Worm (Caenorhabditis elegans): ENCODE data around the gene tps-1.

tps-1 gene

DNA sequence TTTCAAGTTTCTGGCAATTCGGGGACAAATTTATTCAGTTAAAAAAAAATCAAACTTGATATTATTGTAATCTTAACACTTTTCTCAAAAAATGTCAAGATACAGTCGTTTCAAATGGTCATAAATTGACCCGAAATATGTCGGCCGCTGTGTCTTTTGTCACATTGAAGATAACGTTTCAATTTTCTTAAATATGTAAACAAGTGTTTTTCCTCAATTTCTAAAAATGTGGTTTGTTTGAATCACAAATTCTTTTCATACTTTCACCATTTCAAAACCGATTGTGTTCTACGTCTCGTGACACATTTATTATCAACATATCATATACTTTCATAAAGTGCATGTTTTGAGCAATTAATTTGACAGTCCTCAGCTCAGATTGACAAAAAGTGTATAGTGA lies 27.9 kb upstream of the tps-1 start:
- TF ChIP-seq ZK546.5 (tag; optimal IDR thresholded peaks at IDR 0.05), result no peak
- no peak for TF ChIP-seq nhr-48 (tag; optimal IDR thresholded peaks at IDR 0.05)
- TF ChIP-seq ceh-44 (GFP tag; IDR thresholded peaks at IDR 0.05), result no peak
- no peak for TF ChIP-seq mdt-29 (GFP tag; IDR thresholded peaks at IDR 0.05)
- no peak for TF ChIP-seq attf-4 (tag; optimal IDR thresholded peaks at IDR 0.05)
- TF ChIP-seq set-16 (GFP tag; IDR thresholded peaks at IDR 0.05), result no peak
- TF ChIP-seq dve-1 (tag; optimal IDR thresholded peaks at IDR 0.05; ENCODE audit: insufficient read depth), result peak; percentile 74
- TF ChIP-seq T20F7.1 (GFP tag; optimal IDR thresholded peaks at IDR 0.05), result peak; percentile 5
- TF ChIP-seq unc-39 (tag; optimal IDR thresholded peaks at IDR 0.05), result no peak
- peak; percentile 39; the same call in 1 of the 2 replicates for TF ChIP-seq dmd-6 (GFP tag; IDR thresholded peaks at IDR 0.05)
- no peak for TF ChIP-seq ceh-20 (GFP tag; IDR thresholded peaks at IDR 0.05)
- TF ChIP-seq skn-1 (tag; optimal IDR thresholded peaks at IDR 0.05), result no peak
- TF ChIP-seq snpc-4 (tag; optimal IDR thresholded peaks at IDR 0.05), result no peak
- no peak for TF ChIP-seq unc-62 (GFP tag; optimal IDR thresholded peaks at IDR 0.05 in 1 of 2)
- no peak for TF ChIP-seq unc-62 (tag; optimal IDR thresholded peaks at IDR 0.05)
- no peak for TF ChIP-seq nhr-11 (tag; optimal IDR thresholded peaks at IDR 0.05)
- TF ChIP-seq lin-29 (GFP tag; IDR thresholded peaks at IDR 0.05), result no peak
- TF ChIP-seq nhr-77 (tag; optimal IDR thresholded peaks at IDR 0.05), result peak; percentile 25
- TF ChIP-seq nhr-10 (tag; optimal IDR thresholded peaks at IDR 0.05), result no peak
- no peak for TF ChIP-seq lin-39 (tag; optimal IDR thresholded peaks at IDR 0.05)
- TF ChIP-seq nhr-28 (tag; optimal IDR thresholded peaks at IDR 0.05), result peak; percentile 46
- TF ChIP-seq fkh-10 (GFP tag; optimal IDR thresholded peaks at IDR 0.05), result no peak
- TF ChIP-seq daf-16 (GFP tag; optimal IDR thresholded peaks at IDR 0.05), result no peak
- peak; percentile 93 for TF ChIP-seq daf-16 (tag; optimal IDR thresholded peaks at IDR 0.05)
- TF ChIP-seq mxl-3 (GFP tag; optimal IDR thresholded peaks at IDR 0.05), result no peak
- TF ChIP-seq mes-2 (tag; optimal IDR thresholded peaks at IDR 0.05; ENCODE audit: poor library complexity, severe bottlenecking), result no peak

DNA sequence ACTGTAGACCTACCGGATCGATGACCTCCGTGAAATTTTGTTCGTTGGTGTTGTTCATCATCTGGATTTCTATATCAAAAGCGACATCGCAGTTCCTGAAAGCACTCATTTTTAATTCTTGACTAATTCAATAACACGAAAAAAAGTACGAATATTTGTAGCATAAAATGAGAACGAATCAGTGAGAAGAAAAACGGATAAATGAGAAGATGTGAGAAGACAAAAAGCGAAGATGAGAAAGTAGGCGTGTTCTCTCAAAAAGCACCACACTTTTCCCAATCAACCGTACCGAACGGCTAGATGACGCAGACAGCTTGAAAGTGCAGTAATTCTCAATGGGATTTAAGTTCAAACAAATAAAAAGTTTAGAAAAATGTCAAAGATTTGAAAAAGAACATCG lies 12.4 kb upstream of the tps-1 start, which contains the start of gene npr-24:
Gene npr-24, minus strand, starts transcription at position 101 of the 400 bp plus-strand sequence.
- no peak for TF ChIP-seq zip-11 (GFP tag; IDR thresholded peaks at IDR 0.05)
- no peak for TF ChIP-seq Y105C5A.15 (GFP tag; IDR thresholded peaks at IDR 0.05)
- TF ChIP-seq madf-5 (GFP tag; IDR thresholded peaks at IDR 0.05), result no peak
- no peak for TF ChIP-seq Y75B8A.6 (GFP tag; IDR thresholded peaks at IDR 0.05)
- no peak for TF ChIP-seq nhr-10 (tag; optimal IDR thresholded peaks at IDR 0.05)
- no peak for TF ChIP-seq mep-1 (tag; optimal IDR thresholded peaks at IDR 0.05)
- no peak for TF ChIP-seq nhr-6 (tag; optimal IDR thresholded peaks at IDR 0.05)
- no peak for TF ChIP-seq vab-7 (GFP tag; IDR thresholded peaks at IDR 0.05)
- no peak for TF ChIP-seq unc-39 (tag; optimal IDR thresholded peaks at IDR 0.05)
- TF ChIP-seq hlh-30 (tag; optimal IDR thresholded peaks at IDR 0.05; ENCODE audit: insufficient read depth), result no peak
- no peak for TF ChIP-seq ces-1 (GFP tag; optimal IDR thresholded peaks at IDR 0.05)

DNA sequence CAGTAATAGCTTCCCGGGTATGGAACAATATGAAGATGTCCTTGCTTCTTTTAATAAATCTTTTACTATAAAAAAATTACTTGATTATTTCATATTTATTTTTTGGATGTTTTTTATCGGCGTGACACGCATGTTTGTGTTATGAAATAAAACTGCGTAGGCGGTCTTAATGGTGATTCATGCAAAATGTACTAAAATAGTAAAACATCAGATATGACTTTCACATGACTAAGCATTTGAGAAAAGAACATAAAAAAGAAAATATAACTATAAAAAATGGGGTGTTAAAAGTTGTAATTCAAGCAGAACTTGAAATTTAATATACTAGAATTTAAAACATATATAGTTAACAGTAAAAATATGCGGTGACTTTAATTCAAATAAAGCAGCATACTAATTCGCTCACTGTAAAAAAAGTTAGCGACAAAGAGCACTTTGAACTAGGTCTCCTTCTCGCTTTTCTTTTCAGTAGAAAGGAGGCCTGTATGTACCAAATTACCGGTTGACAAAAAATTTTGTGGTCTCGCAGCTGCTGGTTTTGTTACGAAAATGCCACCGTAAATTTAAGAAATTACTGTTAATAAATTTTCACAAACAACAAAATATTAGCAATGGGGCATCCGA lies 7.7 kb upstream of the tps-1 start:
- no peak for TF ChIP-seq attf-4 (tag; optimal IDR thresholded peaks at IDR 0.05)
- TF ChIP-seq spr-3 (GFP tag; optimal IDR thresholded peaks at IDR 0.05), result no peak
- peak; percentile 5 for TF ChIP-seq nhr-102 (tag; optimal IDR thresholded peaks at IDR 0.05)
- no peak for TF ChIP-seq nhr-42 (GFP tag; IDR thresholded peaks at IDR 0.05)
- peak; percentile 12 for TF ChIP-seq hlh-11 (tag; optimal IDR thresholded peaks at IDR 0.05)
- no peak for TF ChIP-seq sdz-12 (GFP tag; optimal IDR thresholded peaks at IDR 0.05)
- no peak for TF ChIP-seq duxl-1 (tag; optimal IDR thresholded peaks at IDR 0.05; ENCODE audit: poor library complexity)
- peak in 1 of 2 experiments; percentile 37 for TF ChIP-seq lsy-2 (tag; optimal IDR thresholded peaks at IDR 0.05)
- no peak for TF ChIP-seq skn-1 (tag; optimal IDR thresholded peaks at IDR 0.05)
- TF ChIP-seq snpc-1.2 (GFP tag; IDR thresholded peaks at IDR 0.05), result no peak
- TF ChIP-seq lin-15B (tag; optimal IDR thresholded peaks at IDR 0.05), result no peak
- 0 out of 2 replicates have a peak, but pooled peaks have one; percentile 48 for TF ChIP-seq mdt-29 (GFP tag; IDR thresholded peaks at IDR 0.05)
- peak; percentile 3 for TF ChIP-seq T20F7.1 (GFP tag; optimal IDR thresholded peaks at IDR 0.05)
- no peak for TF ChIP-seq ZK337.2 (GFP tag; IDR thresholded peaks at IDR 0.05)
- TF ChIP-seq mes-2 (tag; optimal IDR thresholded peaks at IDR 0.05; ENCODE audit: poor library complexity, severe bottlenecking), result no peak
- TF ChIP-seq aha-1 (tag), result peak; percentile 12
- TF ChIP-seq Y48G9A.11 (GFP tag; IDR thresholded peaks at IDR 0.05), result no peak
- TF ChIP-seq lin-38 (GFP tag; IDR thresholded peaks at IDR 0.05), result no peak
- 0 out of 2 replicates have a peak, but pooled peaks have one; percentile 24 for TF ChIP-seq ctbp-1 (GFP tag; IDR thresholded peaks at IDR 0.05)

Data from whole organism, L4 larva.